Worm (Caenorhabditis elegans): Measurements from ENCODE around the gene C49H3.3.

- no peak for TF ChIP-seq him-1 (tag; optimal IDR thresholded peaks at IDR 0.05)
- TF ChIP-seq dao-5 (tag; optimal IDR thresholded peaks at IDR 0.05) = no peak
These were observed 45.1 kb upstream of the C49H3.3 start, which contains the start of gene srt-73 for ce11 chrIV:7879017-7879416.

Measured in whole organism, L4/young adult.